Worm (Caenorhabditis elegans) whole organism, mixed stage, embryonic: ENCODE results near the gene ZC13.1.

ENCODE experiments used
- nhr-237 ChIP-seq: fragments of 150-350 bp; optimal IDR thresholded peaks from 2 replicates; lab custom pipeline; 2014; ENCODE audit warnings: missing biosample characterization, missing genetic modification characterization
- nhr-76 ChIP-seq: sonication (generic microtip); optimal IDR thresholded peaks from 2 replicates; lab custom pipeline; 2017; ENCODE audit warnings: missing biosample characterization, missing genetic modification characterization

DNA sequence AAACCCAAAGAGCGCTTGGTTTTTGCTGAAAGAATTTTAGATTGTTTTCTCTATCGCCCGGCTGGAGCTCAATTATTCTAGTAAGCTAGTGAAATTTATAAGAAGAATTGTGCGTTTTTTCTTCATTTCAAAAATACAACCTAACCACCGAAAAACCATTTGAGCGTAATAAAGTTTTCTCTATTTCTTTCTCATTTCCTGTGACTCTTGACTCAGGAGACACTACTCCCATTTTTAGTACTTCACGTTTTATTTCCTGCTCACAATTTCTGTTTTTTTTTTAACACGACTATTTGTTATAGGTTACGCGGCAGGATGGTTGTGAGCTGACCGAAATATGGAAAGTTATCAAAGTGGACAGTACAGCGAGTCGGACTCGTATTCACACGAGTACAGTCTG, 36.0 kb downstream of the ZC13.1 start, which contains the start of gene F35H12.6:
- no peak for TF ChIP-seq nhr-237 (tag; lab: Kevin White, UChicago)
- TF ChIP-seq nhr-76 (tag; lab: Kevin White, UChicago), result no peak
